Worm (Caenorhabditis elegans) whole organism, L2 larva: ENCODE data around the gene gba-1.

Experiments
- Y55F3AM.14 ChIP-seq: fragments of 200-800 bp; sonication (Bioruptor generic); optimal IDR thresholded peaks from 2 replicates; lab custom pipeline; 2018; ENCODE audit warnings: mild to moderate bottlenecking, missing genetic modification characterization, missing compliant biosample characterization
- ZK546.5 ChIP-seq: sonication (generic microtip); optimal IDR thresholded peaks from 2 replicates; lab custom pipeline; 2017; ENCODE audit warnings: missing biosample characterization, missing genetic modification characterization
- blmp-1 ChIP-seq: sonication (generic microtip); optimal IDR thresholded peaks from 2 replicates; lab custom pipeline; 2017; ENCODE audit warnings: missing genetic modification characterization, mild to moderate bottlenecking, missing compliant biosample characterization, antibody characterized with exemption, moderate library complexity; ENCODE audit not compliant: insufficient read depth
- ceh-16 ChIP-seq: fragments of 150-350 bp; optimal IDR thresholded peaks from 2 replicates; lab custom pipeline; 2014; ENCODE audit warnings: missing biosample characterization, missing genetic modification characterization
- crh-2 ChIP-seq: sonication (generic microtip); optimal IDR thresholded peaks from 2 replicates; lab custom pipeline; 2017; ENCODE audit warnings: missing biosample characterization, missing genetic modification characterization
- lsy-2 ChIP-seq, 2 experiments: fragments of 150-350 bp in 1 of 2; sonication (generic microtip) in 1 of 2; optimal IDR thresholded peaks; 2 replicates each; lab custom pipeline; 2014 to 2017; ENCODE audit warnings: missing biosample characterization in 2 of 2, missing genetic modification characterization in 2 of 2
- nhr-12 ChIP-seq: fragments of 150-350 bp; optimal IDR thresholded peaks from 2 replicates; lab custom pipeline; 2014; ENCODE audit warnings: missing biosample characterization, missing genetic modification characterization
- nhr-77 ChIP-seq: fragments of 150-350 bp; optimal IDR thresholded peaks from 2 replicates; lab custom pipeline; 2014; ENCODE audit warnings: missing biosample characterization, missing genetic modification characterization
- skn-1 ChIP-seq: sonication (generic microtip); optimal IDR thresholded peaks from 2 replicates; lab custom pipeline; 2017; ENCODE audit warnings: missing biosample characterization, missing genetic modification characterization
- ztf-11 ChIP-seq: sonication (generic microtip); optimal IDR thresholded peaks from 2 replicates; lab custom pipeline; 2017; ENCODE audit warnings: missing biosample characterization, missing genetic modification characterization

- TF ChIP-seq ZK546.5 (tag; lab: Kevin White, UChicago), result no peak
- no peak for TF ChIP-seq blmp-1 (tag; lab: Kevin White, UChicago)
- TF ChIP-seq nhr-77 (tag; lab: Kevin White, UChicago), result no peak
- no peak for TF ChIP-seq ztf-11 (tag; lab: Kevin White, UChicago)
- TF ChIP-seq lsy-2 (tag; optimal IDR thresholded peaks at IDR 0.05; lab: Kevin White, UChicago), result peak; percentile 19 to 61
- no peak for TF ChIP-seq ceh-16 (tag; lab: Kevin White, UChicago)
- TF ChIP-seq Y55F3AM.14, result no peak
- no peak for TF ChIP-seq crh-2
- no peak for TF ChIP-seq nhr-12 (tag; lab: Kevin White, UChicago)
- no peak for TF ChIP-seq skn-1 (tag; lab: Kevin White, UChicago)
Observed at ce11 chrII:2219880-2220279, 43.3 kb downstream of the gba-1 start, which contains the start of gene Y59C2A.3.
